Worm (Caenorhabditis elegans) whole organism, young adult: ENCODE data around the gene C16C10.4.

ENCODE experiments used
- B0035.1 ChIP-seq: sonication (generic microtip); optimal IDR thresholded peaks from 2 replicates; lab custom pipeline; 2016; ENCODE audit warnings: missing genetic modification characterization, mild to moderate bottlenecking, missing compliant biosample characterization, missing genotype, missing genetic modification reagents
- B0261.1 ChIP-seq: sonication (generic microtip); optimal IDR thresholded peaks from 2 replicates; lab custom pipeline; 2016; ENCODE audit warnings: mild to moderate bottlenecking, missing genetic modification characterization, moderate library complexity, missing compliant biosample characterization
- F52B5.7 ChIP-seq: sonication (generic microtip); optimal IDR thresholded peaks from 2 replicates; lab custom pipeline; 2016; ENCODE audit warnings: mild to moderate bottlenecking, missing genetic modification characterization, missing compliant biosample characterization
- F57A8.1 ChIP-seq: fragments of 200-800 bp; sonication (Bioruptor generic); optimal IDR thresholded peaks from 2 replicates; lab custom pipeline; 2018; ENCODE audit warnings: mild to moderate bottlenecking, missing genetic modification characterization, moderate library complexity, missing compliant biosample characterization
- T07F8.4 ChIP-seq: sonication (generic microtip); optimal IDR thresholded peaks from 2 replicates; lab custom pipeline; 2016; ENCODE audit warnings: mild to moderate bottlenecking, missing genetic modification characterization, moderate library complexity, missing compliant biosample characterization
- Y53F4B.3 ChIP-seq: fragments of 200-800 bp; sonication (Bioruptor generic); IDR thresholded peaks from 2 replicates; pipeline ENCODE4 v1.3.6; 2022; ENCODE audit warnings: missing genetic modification reagents, missing genetic modification characterization, missing compliant biosample characterization
- Y53G8AR.9 ChIP-seq: fragments of 200-800 bp; sonication (Bioruptor generic); conservative IDR thresholded peaks from 2 replicates; pipeline ENCODE4 v1.3.6; 2022; ENCODE audit warnings: missing genetic modification reagents, missing genetic modification characterization, missing compliant biosample characterization
- aptf-3 ChIP-seq: fragments of 200-800 bp; sonication (Bioruptor generic); IDR thresholded peaks from 2 replicates; pipeline ENCODE4 v1.3.6; 2022; ENCODE audit warnings: missing genetic modification characterization, missing compliant biosample characterization
- attf-6 ChIP-seq: fragments of 200-800 bp; sonication (Bioruptor generic); IDR thresholded peaks from 2 replicates; pipeline ENCODE4 v1.3.6; 2022; ENCODE audit warnings: missing genetic modification reagents, missing genetic modification characterization, missing compliant biosample characterization
- ceh-27 ChIP-seq: fragments of 200-800 bp; sonication (Bioruptor generic); optimal IDR thresholded peaks from 2 replicates; lab custom pipeline; 2018; ENCODE audit warnings: mild to moderate bottlenecking, missing genetic modification characterization, moderate library complexity, missing compliant biosample characterization
- ceh-58 ChIP-seq: fragments of 200-800 bp; sonication (Bioruptor generic); IDR thresholded peaks from 2 replicates; pipeline ENCODE4 v1.3.6; 2022; ENCODE audit warnings: missing genetic modification characterization, missing compliant biosample characterization
- ceh-91 ChIP-seq: fragments of 200-800 bp; sonication (Bioruptor generic); IDR thresholded peaks from 2 replicates; pipeline ENCODE4 v1.3.6; 2022; ENCODE audit warnings: missing genetic modification reagents, missing genetic modification characterization, missing compliant biosample characterization
- die-1 ChIP-seq: sonication (generic microtip); optimal IDR thresholded peaks from 2 replicates; lab custom pipeline; 2016; ENCODE audit warnings: missing genotype, mild to moderate bottlenecking, missing genetic modification characterization, missing compliant biosample characterization
- ekl-4 ChIP-seq: fragments of 200-800 bp; sonication (Bioruptor generic); IDR thresholded peaks from 2 replicates; pipeline ENCODE4 v1.3.6; 2022; ENCODE audit warnings: missing genetic modification reagents, missing genetic modification characterization, missing compliant biosample characterization
- him-1 ChIP-seq: sonication (generic microtip); optimal IDR thresholded peaks from 2 replicates; lab custom pipeline; 2016; ENCODE audit warnings: missing genotype, missing genetic modification reagents, missing genetic modification characterization, missing compliant biosample characterization
- hlh-12 ChIP-seq: sonication (generic microtip); optimal IDR thresholded peaks from 2 replicates; lab custom pipeline; 2016; ENCODE audit warnings: missing genetic modification characterization, missing compliant biosample characterization
- hlh-26 ChIP-seq: fragments of 200-800 bp; sonication (Bioruptor generic); conservative IDR thresholded peaks from 2 replicates; pipeline ENCODE4 v1.3.6; 2022; ENCODE audit warnings: missing genetic modification reagents, missing genetic modification characterization, missing compliant biosample characterization
- let-526 ChIP-seq: fragments of 200-800 bp; sonication (Bioruptor generic); IDR thresholded peaks from 2 replicates; pipeline ENCODE4 v1.3.6; 2022; ENCODE audit warnings: missing genetic modification reagents, missing genetic modification characterization, missing compliant biosample characterization
- lin-26 ChIP-seq: fragments of 200-800 bp; sonication (Bioruptor generic); IDR thresholded peaks from 2 replicates; pipeline ENCODE4 v1.3.6; 2022; ENCODE audit warnings: missing genetic modification reagents, missing genetic modification characterization, missing compliant biosample characterization
- lin-35 ChIP-seq, 3 experiments: fragments of 150-350 bp in 2 of 3; sonication (generic microtip) in 1 of 3; optimal IDR thresholded peaks; 2 replicates each; lab custom pipeline; 2014 to 2018; ENCODE audit warnings: missing biosample characterization in 3 of 3, missing genetic modification characterization in 3 of 3, missing genetic modification reagents in 3 of 3
- lir-1 ChIP-seq: fragments of 200-800 bp; sonication (Bioruptor generic); conservative IDR thresholded peaks from 2 replicates; pipeline ENCODE4 v1.3.6; 2022; ENCODE audit warnings: missing genetic modification reagents, missing genetic modification characterization, missing compliant biosample characterization
- lsy-27 ChIP-seq: sonication (generic microtip); optimal IDR thresholded peaks from 2 replicates; lab custom pipeline; 2017; ENCODE audit warnings: missing genetic modification characterization, mild to moderate bottlenecking, missing compliant biosample characterization, antibody characterized with exemption, missing genotype, borderline replicate concordance; ENCODE audit not compliant: insufficient read depth
- madf-10 ChIP-seq: sonication (generic microtip); optimal IDR thresholded peaks from 2 replicates; lab custom pipeline; 2016; ENCODE audit warnings: mild to moderate bottlenecking, missing genetic modification characterization, missing compliant biosample characterization
- madf-6 ChIP-seq: fragments of 200-800 bp; sonication (Bioruptor generic); IDR thresholded peaks from 2 replicates; pipeline ENCODE4 v1.3.6; 2022; ENCODE audit warnings: missing genetic modification reagents, missing genetic modification characterization, missing compliant biosample characterization
- nfya-2 ChIP-seq: fragments of 200-800 bp; sonication (Bioruptor generic); IDR thresholded peaks from 2 replicates; pipeline ENCODE4 v1.3.6; 2022; ENCODE audit warnings: missing genetic modification reagents, missing genetic modification characterization, missing compliant biosample characterization
- nhr-120 ChIP-seq: fragments of 200-800 bp; sonication (Bioruptor generic); IDR thresholded peaks from 2 replicates; pipeline ENCODE4 v1.3.6; 2022; ENCODE audit warnings: missing genetic modification characterization, missing compliant biosample characterization
- nhr-27 ChIP-seq: fragments of 200-800 bp; sonication (Bioruptor generic); optimal IDR thresholded peaks from 2 replicates; lab custom pipeline; 2018; ENCODE audit warnings: mild to moderate bottlenecking, missing genetic modification characterization, moderate library complexity, missing compliant biosample characterization
- nhr-80 ChIP-seq: sonication (generic microtip); optimal IDR thresholded peaks from 2 replicates; lab custom pipeline; 2016; ENCODE audit warnings: missing genetic modification characterization, missing compliant biosample characterization
- pbrm-1 ChIP-seq: fragments of 200-800 bp; sonication (Bioruptor generic); IDR thresholded peaks from 2 replicates; pipeline ENCODE4 v1.3.6; 2022; ENCODE audit warnings: missing genetic modification reagents, missing genetic modification characterization, missing compliant biosample characterization
- pha-4 ChIP-seq: fragments of 150-350 bp; sonication (generic microtip); optimal IDR thresholded peaks from 2 replicates; lab custom pipeline; 2014; ENCODE audit warnings: missing biosample characterization, missing genetic modification reagents, missing genetic modification characterization
- repo-1 ChIP-seq: sonication (generic microtip); optimal IDR thresholded peaks from 2 replicates; lab custom pipeline; 2017; ENCODE audit warnings: mild to moderate bottlenecking, missing genetic modification characterization, missing compliant biosample characterization
- snpc-4 ChIP-seq, 5 experiments: fragments of 150-350 bp in 1 of 5; sonication (generic microtip) in 4 of 5; optimal IDR thresholded peaks; 2 replicates each; lab custom pipeline; 2014 to 2018; ENCODE audit warnings: missing genetic modification characterization in 5 of 5, missing biosample characterization in 3 of 5, antibody characterized with exemption in 2 of 5, mild to moderate bottlenecking in 2 of 5, missing compliant biosample characterization in 2 of 5, missing genotype in 2 of 5, moderate library complexity in 2 of 5, missing genetic modification reagents in 1 of 5
- somi-1 ChIP-seq: fragments of 200-800 bp; sonication (Bioruptor generic); optimal IDR thresholded peaks from 2 replicates; lab custom pipeline; 2018; ENCODE audit warnings: mild to moderate bottlenecking, missing genetic modification characterization, missing compliant biosample characterization
- sptf-2 ChIP-seq: fragments of 200-800 bp; sonication (Bioruptor generic); optimal IDR thresholded peaks from 2 replicates; lab custom pipeline; 2018; ENCODE audit warnings: mild to moderate bottlenecking, missing genetic modification characterization, missing compliant biosample characterization
- tbp1 ChIP-seq: fragments of 200-800 bp; sonication (Bioruptor generic); optimal IDR thresholded peaks from 2 replicates; lab custom pipeline; 2018; ENCODE audit warnings: mild to moderate bottlenecking, missing genetic modification characterization, missing compliant biosample characterization
- zfh-2 ChIP-seq: fragments of 200-800 bp; sonication (Bioruptor generic); conservative IDR thresholded peaks from 2 replicates; pipeline ENCODE4 v1.3.6; 2022; ENCODE audit warnings: missing genetic modification reagents, missing genetic modification characterization, missing compliant biosample characterization
- zim-3 ChIP-seq: sonication (generic microtip); optimal IDR thresholded peaks from 2 replicates; lab custom pipeline; 2017; ENCODE audit warnings: mild to moderate bottlenecking, missing genetic modification characterization, moderate library complexity, missing compliant biosample characterization

The C16C10.4 gene

ce11 chrIII:4193659-4194103 is 22.5 kb downstream of the C16C10.4 start, which contains the start of gene xbp-1 (continued):
- TF ChIP-seq nhr-27 (tag; lab: Kevin White, UChicago) (no peak), ceh-27 (GFP tag; lab: Kevin White, UChicago) (peak; percentile 69), F52B5.7 (tag; lab: Kevin White, UChicago) (no peak), tbp1 (GFP tag; lab: Kevin White, UChicago) (peak; percentile 64), zim-3 (tag; lab: Kevin White, UChicago) (no peak), ceh-91 (GFP tag; lab: Robert Waterston, UW) (no peak), snpc-4 (GFP tag; optimal IDR thresholded peaks at IDR 0.05; lab: Kevin White, UChicago) (no peak), snpc-4 (tag; optimal IDR thresholded peaks at IDR 0.05; lab: Kevin White, UChicago) (peak; percentile 52 to 71 (median 56)), nfya-2 (no peak), pha-4 (tag; lab: Kevin White, UChicago) (peak; percentile 94), madf-10 (tag; lab: Kevin White, UChicago) (peak; percentile 91), Y53F4B.3 (GFP tag; lab: Robert Waterston, UW) (no peak), lir-1 (GFP tag; lab: Robert Waterston, UW) (no peak; the same call in 1 of the 2 replicates), zfh-2 (GFP tag; lab: Robert Waterston, UW) (peak; percentile 85), aptf-3 (GFP tag; lab: Robert Waterston, UW) (no peak), F57A8.1 (GFP tag; lab: Kevin White, UChicago) (no peak), nhr-80 (tag; lab: Kevin White, UChicago) (peak; percentile 100), repo-1 (tag; lab: Kevin White, UChicago) (no peak), ceh-58 (GFP tag; lab: Robert Waterston, UW) (no peak), let-526 (GFP tag; lab: Robert Waterston, UW) (peak; percentile 59; the same call in 1 of the 2 replicates), nhr-120 (GFP tag; lab: Robert Waterston, UW) (no peak), madf-6 (GFP tag; lab: Robert Waterston, UW) (peak; percentile 38; the same call in 1 of the 2 replicates), T07F8.4 (tag; lab: Kevin White, UChicago) (no peak), lin-35 (GFP tag; optimal IDR thresholded peaks at IDR 0.05; lab: Kevin White, UChicago) (peak in 1 of 3 experiments; percentile 48), him-1 (tag; lab: Kevin White, UChicago) (no peak), pbrm-1 (peak; percentile 55; the same call in 1 of the 2 replicates), somi-1 (GFP tag; lab: Kevin White, UChicago) (peak; percentile 59), ekl-4 (peak; percentile 78), hlh-12 (no peak), B0035.1 (tag; lab: Kevin White, UChicago) (peak; percentile 3), lsy-27 (tag; lab: Kevin White, UChicago) (no peak), attf-6 (no peak), lin-26 (no peak), B0261.1 (tag; lab: Kevin White, UChicago) (no peak), hlh-26 (no peak), Y53G8AR.9 (GFP tag; lab: Robert Waterston, UW) (0 out of 2 replicates have a peak, but pooled peaks have one; percentile 56), die-1 (tag; lab: Kevin White, UChicago) (no peak), sptf-2 (GFP tag; lab: Kevin White, UChicago) (peak; percentile 32)
